Fruit fly (Drosophila melanogaster) S2 (cell line): ENCODE measurements around the gene AP-1gamma.

Experiments
- CG8478 ChIP-seq: fragments of >200 bp; optimal IDR thresholded peaks from 2 replicates; lab custom pipeline; 2018
- CTCF ChIP-seq, 2 experiments: fragments of >200 bp; optimal IDR thresholded peaks; 2 replicates each; lab custom pipeline; 2018

- peak in 1 of 2 experiments; percentile 32 for TF ChIP-seq CTCF (optimal IDR thresholded peaks at IDR 0.05; lab: Kevin White, UChicago)
- TF ChIP-seq CG8478 (lab: Kevin White, UChicago) = no peak
These were observed 47.9 kb downstream of the AP-1gamma start, which contains the start of gene His3.3B for dm6 chrX:9156388-9156823.
